Fruit fly (Drosophila melanogaster): ENCODE results near the gene Vps8.

Vps8 gene

DNA sequence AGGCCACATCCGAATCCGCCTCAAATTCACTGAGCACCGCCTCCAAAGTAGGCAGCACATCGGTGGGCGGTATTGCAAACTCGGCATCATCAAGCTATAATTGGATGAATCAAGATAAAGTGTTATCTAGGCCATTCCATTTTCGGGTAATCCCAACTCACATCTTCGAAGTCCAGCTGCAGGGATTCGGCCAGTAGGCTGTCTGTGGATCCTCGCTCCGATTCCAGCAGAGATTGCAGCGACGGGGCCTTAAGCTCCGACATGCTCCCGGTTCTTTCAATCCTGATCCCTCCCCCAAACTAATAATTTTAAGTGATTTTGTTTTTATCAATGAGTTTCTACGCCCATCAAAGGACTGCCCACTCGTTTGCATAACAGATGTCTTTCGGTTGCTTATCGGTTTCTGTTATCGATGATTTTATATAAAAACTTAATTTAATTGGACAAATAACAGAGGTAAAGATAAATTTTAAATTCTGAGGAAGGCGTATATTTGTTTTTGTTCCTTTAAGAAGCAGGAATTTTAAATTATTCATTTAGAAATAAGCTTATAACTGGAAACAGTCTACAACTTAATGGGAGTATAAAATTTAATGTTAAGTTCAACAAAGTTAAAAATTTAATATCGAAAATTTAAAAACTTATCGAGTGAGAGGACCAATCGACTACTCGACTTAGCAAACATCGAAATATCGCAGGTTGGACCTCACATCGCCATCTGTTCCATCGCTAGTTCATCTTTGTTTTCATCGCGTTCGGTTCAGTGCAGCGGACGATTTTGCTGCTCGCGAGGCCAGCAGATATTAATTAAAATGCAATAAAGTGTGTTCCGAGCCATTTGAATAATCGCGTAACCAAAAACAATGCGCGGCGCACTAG is at the start of gene Vps8, which contains the start of gene sfl:
Vps8 (minus strand) TSS at position 370 of the 879 bp plus-strand sequence.
sfl (plus strand) TSS at position 753 of the 879 bp plus-strand sequence.
- no peak for TF ChIP-seq CG17801 (GFP tag; optimal IDR thresholded peaks at IDR 0.05; ENCODE audit: partially characterized antibody)

DNA sequence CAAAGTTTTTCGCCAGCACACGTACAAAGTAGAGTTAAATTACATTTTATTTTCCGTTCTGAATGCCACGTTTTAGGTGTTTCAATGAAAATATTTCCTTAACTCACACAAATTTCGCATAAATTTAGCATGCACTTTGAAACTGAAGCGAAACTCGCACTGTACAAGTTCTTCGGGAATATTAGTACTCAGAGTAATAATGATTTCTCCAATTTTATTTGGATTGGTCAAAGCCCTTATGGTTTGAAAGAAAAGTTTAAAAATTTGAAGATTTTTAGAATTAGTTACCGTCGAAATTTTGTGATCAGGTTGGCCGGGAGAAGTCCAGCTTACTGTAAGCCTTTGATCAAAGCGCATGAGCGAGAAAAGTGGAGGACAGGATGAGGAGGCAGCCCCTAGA is 35.3 kb upstream of the Vps8 start, which contains the start of gene betaTub65B:
betaTub65B (plus strand) TSS at position 301 of the 400 bp plus-strand sequence.
- no peak for TF ChIP-seq CG17801 (GFP tag; optimal IDR thresholded peaks at IDR 0.05; ENCODE audit: partially characterized antibody)

DNA sequence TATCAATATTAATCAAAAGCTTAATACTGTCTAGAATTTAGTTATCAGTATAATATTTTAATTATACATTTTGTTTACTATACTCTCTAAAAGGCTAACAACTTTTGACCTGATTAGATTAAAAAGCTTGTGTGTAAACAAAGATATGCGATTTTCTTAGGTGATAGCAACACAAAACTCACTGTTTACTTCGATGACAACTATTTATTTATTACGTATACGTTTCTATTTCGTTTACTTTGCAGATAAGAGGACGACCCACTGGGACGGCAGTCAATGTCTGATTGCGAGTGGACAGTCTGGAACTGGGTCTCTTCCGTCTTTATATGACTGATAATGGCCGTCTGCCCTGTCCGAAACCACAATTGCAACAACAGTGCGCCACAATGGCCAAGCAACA is 27.7 kb upstream of the Vps8 start:
- peak; percentile 42 for TF ChIP-seq CG17801 (GFP tag; optimal IDR thresholded peaks at IDR 0.05; ENCODE audit: partially characterized antibody)

DNA sequence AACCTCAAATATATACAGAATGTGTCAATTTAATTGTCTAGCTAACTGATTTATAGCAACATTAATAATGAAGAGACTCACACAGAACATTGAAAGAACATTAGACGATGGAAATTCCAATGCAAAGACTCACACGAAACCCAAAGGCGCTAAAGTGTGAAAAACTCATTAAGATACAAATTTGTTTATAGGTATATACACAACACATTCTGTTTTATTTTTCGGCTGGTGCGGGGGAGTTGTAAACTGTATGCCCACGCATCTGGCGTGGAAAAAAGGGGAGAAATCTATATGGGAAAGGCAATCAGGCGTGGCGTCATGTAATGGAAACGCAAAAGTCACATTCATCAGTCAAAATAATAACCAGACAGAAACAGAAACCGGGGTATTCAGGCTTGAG is 24.6 kb upstream of the Vps8 start:
- TF ChIP-seq CG17801 (GFP tag; optimal IDR thresholded peaks at IDR 0.05; ENCODE audit: partially characterized antibody) = no peak

DNA sequence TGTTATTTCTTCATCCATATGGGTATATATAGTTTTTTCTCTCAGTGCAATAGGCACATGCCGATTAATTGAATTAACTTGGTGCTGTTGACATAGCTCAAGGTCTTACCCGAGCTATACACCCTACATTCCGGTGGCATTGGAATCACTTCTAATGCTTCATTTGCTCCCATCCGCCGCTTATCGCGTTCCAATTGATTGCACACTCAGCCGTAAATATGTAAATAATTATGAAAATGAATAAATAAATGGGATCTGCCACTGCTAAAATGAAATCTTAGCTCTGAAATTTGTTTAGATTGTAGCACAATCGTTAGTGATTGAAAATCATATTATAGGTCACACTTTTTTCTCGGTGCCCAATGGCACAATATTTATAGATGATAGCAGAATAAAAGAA is 21.8 kb upstream of the Vps8 start:
- TF ChIP-seq CG17801 (GFP tag; optimal IDR thresholded peaks at IDR 0.05; ENCODE audit: partially characterized antibody) = no peak

DNA sequence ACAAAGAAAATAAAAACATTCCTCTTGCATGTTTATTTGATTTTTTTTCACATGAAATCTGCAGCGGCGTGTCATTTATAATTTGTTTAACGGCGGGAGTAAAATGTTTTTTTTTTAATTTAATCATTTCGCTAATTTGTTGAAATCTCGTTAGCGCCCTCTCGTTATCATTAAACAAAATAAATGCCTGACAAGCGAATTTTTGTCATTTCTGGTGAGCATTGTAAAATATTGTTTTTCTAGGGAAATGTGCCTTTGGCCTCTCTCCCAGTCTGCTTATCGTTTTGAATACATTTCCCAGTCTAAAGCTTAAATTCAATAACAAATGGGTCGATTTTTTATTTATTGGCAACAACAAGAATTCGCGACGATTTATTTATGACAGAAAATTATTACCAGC is 17.2 kb upstream of the Vps8 start:
- TF ChIP-seq CG17801 (GFP tag; optimal IDR thresholded peaks at IDR 0.05; ENCODE audit: partially characterized antibody) = no peak

DNA sequence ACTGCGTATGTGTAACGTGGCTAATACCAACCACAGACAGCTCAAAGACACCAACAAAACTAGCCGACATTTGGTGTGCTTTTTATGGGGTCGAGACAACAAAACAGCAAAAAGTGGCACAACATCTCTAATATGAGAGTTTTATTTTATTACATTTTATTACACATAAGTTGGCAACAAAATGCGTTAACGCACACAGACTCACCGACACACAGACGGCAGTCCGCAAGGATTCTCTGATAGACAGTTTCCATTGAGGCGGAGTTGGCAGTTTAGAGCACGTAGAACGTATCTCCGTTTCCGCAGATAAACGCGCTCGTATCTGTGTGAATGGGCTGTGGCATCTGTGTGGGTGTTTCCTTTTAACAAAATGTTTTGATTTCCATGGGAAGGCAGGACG is 13.0 kb upstream of the Vps8 start:
- no peak for TF ChIP-seq CG17801 (GFP tag; optimal IDR thresholded peaks at IDR 0.05; ENCODE audit: partially characterized antibody)

DNA sequence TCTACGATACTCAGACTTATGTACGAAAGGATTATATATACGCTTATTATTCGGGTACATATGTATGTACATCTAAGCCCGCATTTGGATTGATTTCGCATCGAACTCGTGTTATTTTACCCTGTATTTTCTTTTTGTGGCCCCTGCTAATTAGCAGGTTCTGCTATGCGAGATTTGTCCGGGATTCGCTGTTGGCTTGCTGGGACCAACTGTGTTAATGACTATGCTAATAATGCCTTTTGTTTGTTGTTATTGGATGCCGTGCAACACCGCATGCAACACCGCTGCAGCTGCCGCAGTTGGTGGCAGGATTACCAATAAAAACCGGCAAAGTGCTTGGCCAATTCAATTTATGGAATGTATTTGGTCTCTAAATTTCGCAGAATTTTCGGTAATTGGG is 5.4 kb upstream of the Vps8 start:
- TF ChIP-seq CG17801 (GFP tag; optimal IDR thresholded peaks at IDR 0.05; ENCODE audit: partially characterized antibody) = no peak

DNA sequence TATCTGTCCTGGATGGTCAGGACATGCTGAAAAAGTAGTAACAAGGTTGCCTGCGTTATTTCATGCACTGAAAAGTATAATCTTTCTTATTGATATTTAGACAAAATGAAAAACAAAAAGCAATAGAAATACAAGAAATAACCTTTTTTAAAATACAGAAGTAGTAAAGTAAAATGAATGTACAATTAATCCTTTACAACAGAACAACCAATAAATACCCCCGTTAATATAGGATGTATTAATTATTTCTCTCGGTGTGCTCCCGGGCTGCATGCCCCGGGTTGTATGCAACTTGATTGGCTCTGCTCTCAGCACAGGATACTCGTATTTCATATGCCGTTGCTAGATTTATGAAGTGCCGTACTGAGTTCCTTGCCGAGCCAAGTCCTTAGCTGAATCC is 3.5 kb upstream of the Vps8 start:
- no peak for TF ChIP-seq CG17801 (GFP tag; optimal IDR thresholded peaks at IDR 0.05; ENCODE audit: partially characterized antibody)

DNA sequence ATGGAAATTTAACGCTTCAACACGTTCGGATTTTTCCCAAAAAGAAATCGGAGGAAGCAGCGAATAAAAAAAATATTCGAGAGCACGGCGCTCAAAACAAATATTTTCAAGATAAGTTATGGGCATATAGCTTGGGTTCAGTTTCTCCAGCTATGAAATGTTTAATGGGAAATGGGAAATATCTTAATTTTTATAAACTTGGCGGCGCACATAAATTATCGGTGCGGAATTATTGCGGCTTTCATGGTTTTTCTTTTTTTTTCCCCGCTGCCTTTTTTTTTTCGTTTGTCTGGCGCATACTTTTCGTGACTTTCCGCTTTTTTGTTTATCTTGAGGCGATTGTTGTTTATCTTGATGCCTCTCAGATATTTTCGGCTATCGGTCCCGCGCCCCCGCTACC is 2.9 kb upstream of the Vps8 start:
- no peak for TF ChIP-seq CG17801 (GFP tag; optimal IDR thresholded peaks at IDR 0.05; ENCODE audit: partially characterized antibody)

DNA sequence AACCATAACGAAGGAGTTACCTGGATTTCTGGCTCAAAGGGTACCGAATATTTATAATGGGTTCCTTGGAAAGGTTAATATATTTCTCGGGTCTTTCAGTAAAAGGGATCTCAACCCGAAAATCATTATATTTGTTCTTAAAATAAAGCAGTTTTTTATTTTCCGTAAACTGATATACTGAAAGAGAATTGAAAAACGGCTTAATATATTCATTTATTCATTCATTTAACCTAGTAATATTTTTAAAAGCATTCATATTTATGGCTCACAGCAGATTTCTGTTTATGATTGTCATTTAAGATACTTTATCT is 1.8 kb upstream of the Vps8 start:
- no peak for TF ChIP-seq CG17801 (GFP tag; optimal IDR thresholded peaks at IDR 0.05; ENCODE audit: partially characterized antibody)

DNA sequence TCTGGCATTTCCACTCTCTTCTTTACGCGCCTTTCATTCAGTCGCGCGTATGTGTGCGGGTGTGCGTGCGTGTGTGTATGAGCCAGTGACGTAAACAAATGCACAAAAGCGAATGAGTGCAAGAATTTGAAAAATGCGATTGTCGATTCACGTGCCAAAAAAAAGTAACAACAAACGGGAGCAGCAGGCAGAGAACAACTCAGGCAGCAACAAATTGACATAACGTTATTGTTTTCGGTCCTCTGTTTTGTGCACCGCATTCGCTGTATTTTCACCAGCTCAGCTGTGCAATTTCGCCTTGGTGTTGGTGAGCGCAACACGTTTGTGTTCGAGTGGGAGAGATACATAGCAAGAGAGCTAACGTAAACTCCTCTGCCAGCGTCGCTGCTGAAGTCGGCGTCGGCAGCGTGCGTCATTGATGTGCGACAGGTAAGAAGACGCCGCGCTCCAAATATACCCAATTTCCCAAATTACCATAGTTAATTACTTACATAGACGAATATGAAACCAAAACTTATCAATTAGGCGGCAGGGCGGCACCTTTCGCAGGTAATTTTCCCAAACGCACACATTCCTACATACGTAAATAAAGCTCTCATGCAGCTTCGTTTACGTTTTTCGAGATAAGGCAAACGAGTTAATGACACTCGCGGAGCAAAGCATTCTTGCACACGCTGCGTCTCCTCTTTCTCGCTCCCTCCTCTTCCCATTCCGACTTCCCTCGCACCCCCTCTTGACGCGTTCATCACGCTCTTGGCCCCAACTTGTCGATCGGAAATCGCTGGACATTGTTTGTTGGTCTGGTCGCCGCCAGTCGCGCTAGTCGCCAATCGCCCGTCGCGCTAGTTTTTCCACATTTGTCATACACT is 1.2 kb upstream of the Vps8 start:
- no peak for TF ChIP-seq CG17801 (GFP tag; optimal IDR thresholded peaks at IDR 0.05; ENCODE audit: partially characterized antibody)

DNA sequence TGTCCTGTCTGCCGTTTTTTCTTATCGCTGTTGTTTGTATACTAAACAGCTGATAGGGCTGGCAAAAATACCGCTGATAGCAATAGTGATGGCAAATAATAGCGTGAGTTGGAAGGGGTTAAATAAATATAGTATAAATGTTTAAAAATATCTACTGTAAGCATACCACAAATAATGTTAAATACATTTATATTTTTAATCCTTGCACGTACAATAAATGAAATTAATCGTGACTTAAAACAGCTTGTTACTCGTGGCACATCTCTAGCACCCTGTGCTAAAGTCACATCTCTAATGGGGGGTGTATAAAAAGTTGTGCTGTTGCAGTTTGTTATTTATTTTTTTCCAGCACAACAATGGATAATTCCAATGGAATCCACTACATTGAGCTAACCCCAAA is 6.7 kb downstream of the Vps8 start, which contains the start of the genes CG10147 and Bulli:
CG10147 (minus strand) TSS at position 20 of the 400 bp plus-strand sequence.
Bulli (plus strand) TSS at position 277 of the 400 bp plus-strand sequence.
- TF ChIP-seq CG17801 (GFP tag; optimal IDR thresholded peaks at IDR 0.05; ENCODE audit: partially characterized antibody) = peak; percentile 96

DNA sequence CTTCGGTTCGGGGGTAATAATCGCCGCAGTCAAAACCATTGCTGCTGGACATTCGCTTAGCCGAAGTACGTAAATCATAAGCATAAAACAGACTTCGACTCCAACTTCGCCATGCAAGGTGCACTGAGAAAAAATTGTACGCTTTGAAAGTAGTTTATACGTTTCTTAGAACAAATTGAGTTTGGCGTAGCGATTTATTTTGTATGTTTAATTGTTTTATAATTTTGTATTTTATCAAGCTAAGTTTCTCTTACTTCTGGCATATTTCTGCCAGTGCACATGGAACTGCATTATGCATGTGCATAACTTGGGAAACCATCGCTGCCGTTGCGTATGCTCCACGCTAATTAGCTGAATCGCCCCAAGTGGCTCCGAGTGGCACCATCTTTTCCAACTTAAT is 12.3 kb downstream of the Vps8 start:
- no peak for TF ChIP-seq CG17801 (GFP tag; optimal IDR thresholded peaks at IDR 0.05; ENCODE audit: partially characterized antibody)

DNA sequence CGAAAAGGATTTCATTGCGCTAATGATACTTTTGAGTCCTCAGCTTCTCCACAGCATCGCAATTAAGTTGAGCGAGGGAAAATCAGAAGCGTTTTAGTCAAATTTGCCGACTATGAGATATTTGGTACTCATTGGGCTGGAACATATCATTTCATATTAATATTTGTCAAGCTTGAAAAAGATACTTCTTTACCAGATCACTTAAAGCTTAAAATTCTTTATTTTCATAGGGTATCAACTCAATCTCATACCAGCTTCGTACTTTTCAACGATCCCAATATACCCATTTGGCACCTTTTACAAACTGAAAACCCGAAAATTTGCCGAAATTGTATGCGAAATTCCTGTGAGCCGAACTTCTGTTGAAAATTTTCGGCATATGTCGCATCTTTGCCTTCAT is 23.3 kb downstream of the Vps8 start:
- no peak for TF ChIP-seq CG17801 (GFP tag; optimal IDR thresholded peaks at IDR 0.05; ENCODE audit: partially characterized antibody)

DNA sequence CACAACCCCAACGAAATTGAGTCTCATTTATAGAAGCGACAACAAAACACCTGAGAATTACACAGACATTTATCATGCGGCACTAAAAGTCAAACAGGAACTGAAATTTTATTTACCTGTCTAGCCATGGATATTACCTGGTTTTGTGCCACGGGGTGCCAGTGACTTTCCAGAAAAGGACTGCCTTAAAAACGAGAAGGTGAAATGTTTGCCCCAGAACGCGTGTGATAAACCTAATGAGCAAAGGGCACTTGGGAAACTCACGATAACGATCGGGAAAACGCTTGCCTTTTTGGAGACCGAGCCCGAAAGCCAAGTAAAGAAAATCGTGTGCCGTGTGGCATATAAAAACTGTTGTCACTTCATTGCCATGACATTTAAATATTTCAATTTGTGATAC is 25.6 kb downstream of the Vps8 start:
- TF ChIP-seq CG17801 (GFP tag; optimal IDR thresholded peaks at IDR 0.05; ENCODE audit: partially characterized antibody) = no peak
